Worm (Caenorhabditis elegans) whole organism, L4 larva: ENCODE measurements around the gene F11D5.1.
A peak's percentile ranks its signal among the peaks of the same experiment; 100 is the strongest.

Experiments
- F10B5.3 ChIP-seq: sonication (generic microtip); optimal IDR thresholded peaks from 2 replicates; lab custom pipeline; 2016; ENCODE audit warnings: mild to moderate bottlenecking, missing genetic modification characterization, missing compliant biosample characterization
- F26F4.8 ChIP-seq: fragments of 200-800 bp; sonication (Bioruptor generic); conservative IDR thresholded peaks from 2 replicates; pipeline ENCODE4 v1.3.6; 2022; ENCODE audit warnings: missing genetic modification characterization, missing compliant biosample characterization
- F49E8.2 ChIP-seq: sonication (generic microtip); optimal IDR thresholded peaks from 2 replicates; lab custom pipeline; 2016; ENCODE audit warnings: missing compliant biosample characterization, mild to moderate bottlenecking, missing genetic modification characterization, borderline replicate concordance
- R02D3.7 ChIP-seq: fragments of 150-350 bp; sonication (generic microtip); optimal IDR thresholded peaks from 3 replicates; lab custom pipeline; 2014; ENCODE audit warnings: missing biosample characterization, missing genetic modification characterization
- T20F7.1 ChIP-seq: fragments of 200-800 bp; sonication (Bioruptor generic); optimal IDR thresholded peaks from 2 replicates; lab custom pipeline; 2018; ENCODE audit warnings: mild to moderate bottlenecking, missing genetic modification characterization, missing compliant biosample characterization
- T26A8.4 ChIP-seq: fragments of 200-800 bp; sonication (Bioruptor generic); IDR thresholded peaks from 2 replicates; pipeline ENCODE4 v1.3.6; 2022; ENCODE audit warnings: missing genetic modification characterization, missing compliant biosample characterization
- Y105C5A.15 ChIP-seq: fragments of 200-800 bp; sonication (Bioruptor generic); IDR thresholded peaks from 2 replicates; pipeline ENCODE4 v1.3.6; 2022; ENCODE audit warnings: missing genetic modification characterization, missing compliant biosample characterization
- Y48G9A.11 ChIP-seq: fragments of 200-800 bp; sonication (Bioruptor generic); IDR thresholded peaks from 2 replicates; pipeline ENCODE4 v1.3.6; 2022; ENCODE audit warnings: missing genetic modification reagents, missing genetic modification characterization, missing compliant biosample characterization
- aha-1 ChIP-seq: fragments of 150-350 bp; peaks from one replicate; lab custom pipeline; 2014; ENCODE audit warnings: missing biosample characterization, missing genetic modification characterization
- ama-1 ChIP-seq: fragments of 150-350 bp; optimal IDR thresholded peaks from 2 replicates; lab custom pipeline; 2014; ENCODE audit warnings: inconsistent platforms, mixed read lengths
- arid-1 ChIP-seq: fragments of 200-800 bp; sonication (Bioruptor generic); conservative IDR thresholded peaks from 2 replicates; pipeline ENCODE4 v1.3.6; 2022; ENCODE audit warnings: missing genetic modification reagents, missing genetic modification characterization, missing compliant biosample characterization
- attf-4 ChIP-seq: sonication (generic microtip); optimal IDR thresholded peaks from 3 replicates; lab custom pipeline; 2017; ENCODE audit warnings: missing biosample characterization, missing genetic modification characterization
- ceh-44 ChIP-seq: fragments of 200-800 bp; sonication (Bioruptor generic); IDR thresholded peaks from 2 replicates; pipeline ENCODE4 v1.3.6; 2022; ENCODE audit warnings: missing genetic modification reagents, missing genetic modification characterization, missing compliant biosample characterization
- cey-2 ChIP-seq: sonication (generic microtip); optimal IDR thresholded peaks from 3 replicates; lab custom pipeline; 2017; ENCODE audit warnings: missing genetic modification characterization, mild to moderate bottlenecking, missing compliant biosample characterization, antibody characterized with exemption, borderline replicate concordance; ENCODE audit not compliant: insufficient read depth
- daf-12 ChIP-seq: fragments of 150-350 bp; optimal IDR thresholded peaks from 2 replicates; lab custom pipeline; 2014; ENCODE audit warnings: missing biosample characterization, missing genetic modification reagents, missing genetic modification characterization
- daf-16 ChIP-seq, 3 experiments: sonication (generic microtip); optimal IDR thresholded peaks; 2 replicates each; lab custom pipeline; 2016 to 2017; ENCODE audit warnings: missing genetic modification characterization in 3 of 3, missing genetic modification reagents in 3 of 3, mild to moderate bottlenecking in 2 of 3, missing compliant biosample characterization in 2 of 3, missing biosample characterization in 1 of 3, moderate library complexity in 1 of 3
- daf-19 ChIP-seq: fragments of 200-800 bp; sonication (Bioruptor generic); conservative IDR thresholded peaks from 2 replicates; pipeline ENCODE4 v1.3.6; 2022; ENCODE audit warnings: missing genetic modification characterization, missing compliant biosample characterization
- dmd-6 ChIP-seq: fragments of 200-800 bp; sonication (Bioruptor generic); IDR thresholded peaks from 2 replicates; pipeline ENCODE4 v1.3.6; 2022; ENCODE audit warnings: missing genetic modification reagents, missing genetic modification characterization, missing compliant biosample characterization
- dmd-9 ChIP-seq: fragments of 200-800 bp; sonication (Bioruptor generic); IDR thresholded peaks from 2 replicates; pipeline ENCODE4 v1.3.6; 2022; ENCODE audit warnings: missing genetic modification reagents, missing genetic modification characterization, missing compliant biosample characterization
- dpl-1 ChIP-seq: fragments of 150-350 bp; optimal IDR thresholded peaks from 2 replicates; lab custom pipeline; 2014; ENCODE audit warnings: missing biosample characterization, missing genetic modification reagents, missing genetic modification characterization
- dve-1 ChIP-seq: sonication (generic microtip); optimal IDR thresholded peaks from 2 replicates; lab custom pipeline; 2017; ENCODE audit warnings: antibody characterized with exemption, mild to moderate bottlenecking, missing genetic modification characterization, missing compliant biosample characterization; ENCODE audit not compliant: insufficient read depth
- egl-27 ChIP-seq: sonication (generic microtip); optimal IDR thresholded peaks from 3 replicates; lab custom pipeline; 2017; ENCODE audit warnings: missing biosample characterization, missing genetic modification reagents, missing genetic modification characterization
- gei-8 ChIP-seq: fragments of 200-800 bp; sonication (Bioruptor generic); optimal IDR thresholded peaks from 2 replicates; lab custom pipeline; 2018; ENCODE audit warnings: mild to moderate bottlenecking, missing genetic modification characterization, missing compliant biosample characterization
- lim-7 ChIP-seq: fragments of 200-800 bp; sonication (Bioruptor generic); IDR thresholded peaks from 2 replicates; pipeline ENCODE4 v1.3.6; 2022; ENCODE audit warnings: missing genetic modification characterization, missing compliant biosample characterization
- lin-15B ChIP-seq: fragments of 150-350 bp; sonication (generic microtip); optimal IDR thresholded peaks from 3 replicates; lab custom pipeline; 2014; ENCODE audit warnings: missing biosample characterization, missing genetic modification characterization
- lin-29 ChIP-seq: fragments of 200-800 bp; sonication (Bioruptor generic); IDR thresholded peaks from 2 replicates; pipeline ENCODE4 v1.3.6; 2022; ENCODE audit warnings: missing genetic modification reagents, missing genetic modification characterization, missing compliant biosample characterization
- lir-3 ChIP-seq: sonication (generic microtip); optimal IDR thresholded peaks from 2 replicates; lab custom pipeline; 2016; ENCODE audit warnings: mild to moderate bottlenecking, missing genetic modification characterization, missing compliant biosample characterization
- madf-5 ChIP-seq, 2 experiments: fragments of 200-800 bp; sonication (Bioruptor generic); IDR thresholded peaks; 2 replicates each; pipeline ENCODE4 v1.3.6; 2022; ENCODE audit warnings: missing compliant biosample characterization in 2 of 2, missing genetic modification characterization in 2 of 2
- madf-9 ChIP-seq: fragments of 200-800 bp; sonication (Bioruptor generic); conservative IDR thresholded peaks from 2 replicates; pipeline ENCODE4 v1.3.6; 2022; ENCODE audit warnings: missing genetic modification reagents, missing genetic modification characterization, missing compliant biosample characterization
- mdt-29 ChIP-seq: fragments of 200-800 bp; sonication (Bioruptor generic); IDR thresholded peaks from 2 replicates; pipeline ENCODE4 v1.3.6; 2022; ENCODE audit warnings: missing genetic modification reagents, missing genetic modification characterization, missing compliant biosample characterization
- mep-1 ChIP-seq: fragments of 150-350 bp; sonication (generic microtip); optimal IDR thresholded peaks from 3 replicates; lab custom pipeline; 2014; ENCODE audit warnings: missing biosample characterization, missing genetic modification characterization
- nhr-11 ChIP-seq: fragments of 150-350 bp; optimal IDR thresholded peaks from 2 replicates; lab custom pipeline; 2014; ENCODE audit warnings: missing biosample characterization, missing genetic modification characterization
- nhr-25 ChIP-seq: sonication (generic microtip); optimal IDR thresholded peaks from 2 replicates; lab custom pipeline; 2017; ENCODE audit warnings: missing genetic modification characterization, mild to moderate bottlenecking, missing compliant biosample characterization, antibody characterized with exemption, moderate library complexity, borderline replicate concordance; ENCODE audit not compliant: insufficient read depth
- nhr-28 ChIP-seq: fragments of 150-350 bp; optimal IDR thresholded peaks from 2 replicates; lab custom pipeline; 2014; ENCODE audit warnings: missing biosample characterization, missing genetic modification characterization
- pha-4 ChIP-seq, 2 experiments: fragments of 150-350 bp in 1 of 2; fragments of 200-800 bp in 1 of 2; sonication (Bioruptor generic) in 1 of 2; IDR thresholded peaks in 1 of 2; optimal IDR thresholded peaks in 1 of 2; 2 replicates each; pipeline versions ENCODE4 v1.3.6 to Lab custom; 2014 to 2022; ENCODE audit warnings: missing genetic modification characterization in 2 of 2, missing genetic modification reagents in 2 of 2, missing biosample characterization in 1 of 2, missing compliant biosample characterization in 1 of 2
- php-3 ChIP-seq: fragments of 200-800 bp; sonication (Bioruptor generic); IDR thresholded peaks from 2 replicates; pipeline ENCODE4 v1.3.6; 2022; ENCODE audit warnings: missing genetic modification reagents, missing genetic modification characterization, missing compliant biosample characterization
- pqm-1 ChIP-seq: sonication (generic microtip); optimal IDR thresholded peaks from 2 replicates; lab custom pipeline; 2017; ENCODE audit warnings: missing biosample characterization, missing genetic modification characterization
- set-16 ChIP-seq: fragments of 200-800 bp; sonication (Bioruptor generic); IDR thresholded peaks from 2 replicates; pipeline ENCODE4 v1.3.6; 2022; ENCODE audit warnings: missing genetic modification reagents, missing genetic modification characterization, missing compliant biosample characterization
- skn-1 ChIP-seq: fragments of 150-350 bp; optimal IDR thresholded peaks from 2 replicates; lab custom pipeline; 2014; ENCODE audit warnings: missing biosample characterization, missing genetic modification characterization
- spr-3 ChIP-seq: fragments of 200-800 bp; sonication (Bioruptor generic); optimal IDR thresholded peaks from 2 replicates; lab custom pipeline; 2018; ENCODE audit warnings: mild to moderate bottlenecking, missing genetic modification characterization, missing compliant biosample characterization
- tra-1 ChIP-seq: fragments of 200-800 bp; sonication (Bioruptor generic); IDR thresholded peaks from 2 replicates; pipeline ENCODE4 v1.3.6; 2022; ENCODE audit warnings: missing genetic modification reagents, missing genetic modification characterization, missing compliant biosample characterization
- unc-62 ChIP-seq, 3 experiments: fragments of 150-350 bp in 1 of 3; sonication (generic microtip); optimal IDR thresholded peaks in 2 of 3; peaks in 1 of 3; 1 replicate in 1 of 3; 2 replicates in 2 of 3; lab custom pipeline; 2014 to 2017; ENCODE audit warnings: missing biosample characterization in 3 of 3, missing genetic modification characterization in 3 of 3, missing genetic modification reagents in 3 of 3, missing genotype in 1 of 3
- vab-7 ChIP-seq: fragments of 200-800 bp; sonication (Bioruptor generic); IDR thresholded peaks from 2 replicates; pipeline ENCODE4 v1.3.6; 2022; ENCODE audit warnings: missing genetic modification reagents, missing genetic modification characterization, missing compliant biosample characterization
- zip-2 ChIP-seq: fragments of 150-350 bp; optimal IDR thresholded peaks from 2 replicates; lab custom pipeline; 2014; ENCODE audit warnings: missing biosample characterization, missing genetic modification characterization
- ztf-7 ChIP-seq: fragments of 150-350 bp; optimal IDR thresholded peaks from 2 replicates; lab custom pipeline; 2014; ENCODE audit warnings: missing biosample characterization, missing genetic modification characterization

Gene F11D5.1

DNA sequence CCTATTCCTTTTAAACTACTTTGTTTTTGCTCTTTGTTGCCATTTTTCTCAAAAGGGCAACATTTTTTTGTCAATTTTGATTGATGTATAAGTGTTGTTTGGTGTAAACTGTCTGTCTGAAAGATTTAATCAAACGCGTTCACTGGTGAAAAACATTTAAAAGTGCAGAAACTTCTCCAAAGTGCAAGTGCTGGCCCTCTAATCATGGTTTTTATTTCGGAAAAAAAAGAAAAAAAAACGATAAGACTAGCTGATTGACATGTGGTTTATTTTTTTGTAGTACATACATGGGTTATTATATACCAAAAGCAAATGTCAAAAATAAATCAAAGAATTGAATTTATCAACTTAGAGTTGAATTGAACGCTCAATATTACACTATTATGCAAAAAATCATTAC, 29.5 kb downstream of the F11D5.1 start, which contains the start of gene dhs-26 (continued):
- no peak for TF ChIP-seq nhr-25 (tag; lab: Kevin White, UChicago)
- TF ChIP-seq F26F4.8: no peak
- no peak for TF ChIP-seq gei-8
- no peak for TF ChIP-seq T20F7.1 (GFP tag; lab: Kevin White, UChicago)
- TF ChIP-seq aha-1 (tag; lab: Kevin White, UChicago): no peak
- no peak for TF ChIP-seq mep-1 (tag; lab: Kevin White, UChicago)
- no peak for TF ChIP-seq madf-9
- TF ChIP-seq skn-1 (tag; lab: Kevin White, UChicago): no peak
- no peak for TF ChIP-seq set-16 (GFP tag; lab: Robert Waterston, UW)
- TF ChIP-seq lin-29 (GFP tag; lab: Robert Waterston, UW): no peak
- no peak for TF ChIP-seq madf-5 (GFP tag; IDR thresholded peaks at IDR 0.05; lab: Robert Waterston, UW)
- no peak for TF ChIP-seq lim-7
- TF ChIP-seq php-3 (GFP tag; lab: Robert Waterston, UW): no peak
- TF ChIP-seq pqm-1 (tag; lab: Kevin White, UChicago): peak; percentile 6
- no peak for TF ChIP-seq daf-12 (tag; lab: Kevin White, UChicago)
- no peak for TF ChIP-seq vab-7
- TF ChIP-seq lin-15B (tag; lab: Kevin White, UChicago): no peak
- TF ChIP-seq dmd-6 (GFP tag; lab: Robert Waterston, UW): peak; percentile 92
- no peak for TF ChIP-seq T26A8.4
- TF ChIP-seq egl-27: no peak
- TF ChIP-seq R02D3.7: no peak
- TF ChIP-seq dpl-1 (GFP tag; lab: Kevin White, UChicago): no peak
- peak; percentile 74 for TF ChIP-seq dve-1
- TF ChIP-seq, all 104 proteins: peak for 8

DNA sequence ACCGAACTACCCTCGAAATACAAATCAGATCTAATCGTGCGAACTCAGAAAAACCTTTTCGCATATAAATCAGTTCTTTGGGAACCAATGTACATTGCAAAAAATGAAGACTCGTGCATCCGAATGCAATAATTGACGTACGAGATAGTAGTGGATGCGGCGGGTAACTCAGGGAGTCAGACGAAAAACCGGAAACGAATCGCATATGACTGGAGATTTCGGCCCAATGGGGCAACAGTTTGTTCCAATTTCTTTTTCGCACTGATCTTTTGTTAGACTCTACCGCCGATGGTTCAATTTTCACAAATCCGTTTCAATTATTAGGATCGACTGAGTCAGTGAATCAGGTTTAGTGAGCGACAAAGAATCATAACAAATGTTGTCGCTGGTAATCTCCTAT, 33.9 kb downstream of the F11D5.1 start:
- TF ChIP-seq attf-4 (tag; lab: Kevin White, UChicago) (no peak), unc-62 (GFP tag; optimal IDR thresholded peaks at IDR 0.05 in 1 of 2; lab: Kevin White, UChicago) (peak in 1 of 2 experiments; percentile 88), unc-62 (tag; optimal IDR thresholded peaks at IDR 0.05; lab: Kevin White, UChicago) (no peak), dmd-6 (GFP tag; lab: Robert Waterston, UW) (no peak), arid-1 (GFP tag; lab: Robert Waterston, UW) (no peak), F10B5.3 (tag; lab: Kevin White, UChicago) (no peak), daf-19 (no peak)

DNA sequence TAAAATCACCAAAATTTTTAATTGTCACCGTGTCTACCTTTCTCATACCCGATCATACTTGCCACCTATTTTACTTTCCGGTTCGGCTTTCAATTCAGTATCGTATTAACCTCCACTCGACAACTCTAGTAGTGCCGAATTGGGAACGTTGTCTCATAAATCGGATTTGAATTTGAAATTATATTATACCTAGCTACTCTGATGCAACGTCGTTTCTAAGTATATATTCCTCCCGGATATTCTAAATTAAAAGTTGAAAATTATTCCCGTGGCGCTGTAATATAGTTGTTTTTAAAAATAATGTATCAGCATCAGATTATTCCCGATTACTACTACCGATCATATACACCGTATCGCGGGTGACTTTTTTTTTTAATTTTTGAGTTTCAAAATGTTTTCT, 35.7 kb downstream of the F11D5.1 start, which contains the start of gene ZK563.2:
Gene ZK563.2 (plus strand): TSS at position 301 of the 400 bp plus-strand sequence.
- TF ChIP-seq cey-2 (tag; lab: Kevin White, UChicago) (no peak), dmd-9 (GFP tag; lab: Robert Waterston, UW) (no peak), daf-19 (no peak), pha-4 (GFP tag; IDR thresholded peaks at IDR 0.05; lab: Robert Waterston, UW) (no peak), pha-4 (tag; optimal IDR thresholded peaks at IDR 0.05; lab: Kevin White, UChicago) (no peak), lir-3 (tag; lab: Kevin White, UChicago) (no peak), F49E8.2 (no peak), Y105C5A.15 (GFP tag; lab: Robert Waterston, UW) (no peak), zip-2 (tag; lab: Kevin White, UChicago) (no peak), nhr-11 (tag; lab: Kevin White, UChicago) (no peak), tra-1 (GFP tag; lab: Robert Waterston, UW) (no peak), ceh-44 (GFP tag; lab: Robert Waterston, UW) (no peak), ztf-7 (tag; lab: Kevin White, UChicago) (no peak), nhr-28 (no peak), daf-16 (GFP tag; optimal IDR thresholded peaks at IDR 0.05; lab: Kevin White, UChicago) (no peak), daf-16 (tag; optimal IDR thresholded peaks at IDR 0.05; lab: Kevin White, UChicago) (no peak), mdt-29 (GFP tag; lab: Robert Waterston, UW) (no peak), ama-1 (no peak), Y48G9A.11 (GFP tag; lab: Robert Waterston, UW) (no peak), spr-3 (GFP tag; lab: Kevin White, UChicago) (no peak), F10B5.3 (tag; lab: Kevin White, UChicago) (no peak)
